Fruit fly (Drosophila melanogaster): Measurements from ENCODE around the gene CG13282.

CG13282 gene

DNA sequence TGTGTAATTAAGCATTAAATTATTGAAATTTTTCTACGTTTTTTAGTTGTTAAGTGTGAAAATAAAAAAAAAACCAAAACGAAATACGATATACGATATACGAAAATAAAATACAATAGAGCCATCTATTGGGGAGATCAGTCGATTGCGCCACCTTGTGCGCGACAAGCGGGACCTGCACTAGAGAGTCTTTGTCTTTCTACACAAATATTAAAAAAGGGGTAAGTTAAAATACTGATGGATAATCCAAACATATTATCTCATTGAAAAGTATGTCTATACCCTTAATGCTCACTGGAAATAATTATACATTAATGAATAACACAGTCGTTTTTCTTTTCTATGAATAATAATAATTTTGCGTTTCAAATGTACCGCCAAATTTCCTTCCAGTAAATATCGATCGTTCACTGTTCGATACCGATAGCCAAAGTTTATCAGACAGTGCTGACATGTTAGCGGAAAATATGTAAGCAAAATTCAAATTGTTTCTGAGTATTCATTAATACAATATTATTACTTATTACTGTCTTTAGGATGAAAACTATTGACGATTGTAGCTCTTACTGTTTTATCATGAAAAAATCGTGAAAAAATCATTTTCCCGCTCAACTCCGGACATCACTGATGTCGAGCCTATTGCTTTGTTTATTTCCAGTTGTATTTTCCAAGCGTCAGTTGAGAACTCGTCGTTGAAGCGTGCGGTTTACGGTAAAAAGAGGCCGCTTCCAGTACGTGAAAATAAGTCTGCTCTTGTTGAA, 18.1 kb downstream of the CG13282 start, which contains the start of gene mdy (continued):
- 0 out of 3 replicates have a peak, but pooled peaks have one; percentile 33 for TF ChIP-seq vnd (GFP tag; IDR thresholded peaks at IDR 0.05; ENCODE audit: partially characterized antibody)
- no peak for TF ChIP-seq CkIIα-i1 (GFP tag; IDR thresholded peaks at IDR 0.05)
- TF ChIP-seq Chrac-16 (GFP tag; optimal IDR thresholded peaks at IDR 0.05) = peak; percentile 69
- TF ChIP-seq bigmax (GFP tag; optimal IDR thresholded peaks at IDR 0.05) = no peak
- peak; percentile 33; the same call in 1 of the 2 replicates for TF ChIP-seq CG8765 (GFP tag; IDR thresholded peaks at IDR 0.05)
- no peak for TF ChIP-seq nerfin-1 (tag; optimal IDR thresholded peaks at IDR 0.05)
- no peak for TF ChIP-seq Fer1 (GFP tag; optimal IDR thresholded peaks at IDR 0.05)
- TF ChIP-seq row (GFP tag; IDR thresholded peaks at IDR 0.05) = peak; percentile 89
- no peak for TF ChIP-seq hth (optimal IDR thresholded peaks at IDR 0.05)
- peak; percentile 8 for TF ChIP-seq kni (GFP tag; optimal IDR thresholded peaks at IDR 0.05)
- no peak for TF ChIP-seq Dfd (GFP tag; optimal IDR thresholded peaks at IDR 0.05)
- TF ChIP-seq CG4854 (GFP tag; optimal IDR thresholded peaks at IDR 0.05) = no peak
- peak; percentile 44 for TF ChIP-seq CG1602 (GFP tag; optimal IDR thresholded peaks at IDR 0.05)
- peak; percentile 47; the same call in 1 of the 3 replicates for TF ChIP-seq Mrtf (GFP tag; IDR thresholded peaks at IDR 0.05)
- no peak for TF ChIP-seq Mes4 (GFP tag; optimal IDR thresholded peaks at IDR 0.05)
- TF ChIP-seq Dip3 (GFP tag; optimal IDR thresholded peaks at IDR 0.05) = peak; percentile 0
- TF ChIP-seq jing (GFP tag; optimal IDR thresholded peaks at IDR 0.05) = no peak
- peak; percentile 12 for TF ChIP-seq fd96Cb (tag; optimal IDR thresholded peaks at IDR 0.05)
- peak; percentile 46; the same call in 1 of the 3 replicates for TF ChIP-seq CG6175 (GFP tag; IDR thresholded peaks at IDR 0.05)
- TF ChIP-seq CG2889 (GFP tag; IDR thresholded peaks at IDR 0.05) = no peak
- TF ChIP-seq CG1233 (GFP tag; optimal IDR thresholded peaks at IDR 0.05) = peak; percentile 2
- peak; percentile 45; the same call in 1 of the 2 replicates for TF ChIP-seq CG32772 (GFP tag; IDR thresholded peaks at IDR 0.05)
- TF ChIP-seq Rfx (GFP tag; IDR thresholded peaks at IDR 0.05) = peak; percentile 65
- peak; percentile 56 for TF ChIP-seq CG12769 (tag; optimal IDR thresholded peaks at IDR 0.05)
- peak; percentile 40 for TF ChIP-seq Ada2b (GFP tag; IDR thresholded peaks at IDR 0.05)
- TF ChIP-seq Dad (GFP tag; optimal IDR thresholded peaks at IDR 0.05) = no peak
- TF ChIP-seq sima (GFP tag; optimal IDR thresholded peaks at IDR 0.05) = no peak
- TF ChIP-seq CG15479 (GFP tag; optimal IDR thresholded peaks at IDR 0.05) = no peak
- TF ChIP-seq slbo (GFP tag; IDR thresholded peaks at IDR 0.05) = peak; percentile 67
- TF ChIP-seq Ravus (GFP tag; IDR thresholded peaks at IDR 0.05) = no peak
- peak; percentile 97 for TF ChIP-seq Kr (GFP tag; optimal IDR thresholded peaks at IDR 0.05)
- peak; percentile 69 for TF ChIP-seq Hsf (GFP tag; optimal IDR thresholded peaks at IDR 0.05)
- peak; percentile 13 for TF ChIP-seq CG12744 (GFP tag; optimal IDR thresholded peaks at IDR 0.05)
- peak; percentile 63 for TF ChIP-seq CG9932 (GFP tag; IDR thresholded peaks at IDR 0.05)
- TF ChIP-seq CG4820 (GFP tag; optimal IDR thresholded peaks at IDR 0.05) = peak; percentile 43
- TF ChIP-seq CG4328 (GFP tag; optimal IDR thresholded peaks at IDR 0.05) = peak; percentile 0
- no peak for TF ChIP-seq sim (GFP tag; IDR thresholded peaks at IDR 0.05)
- no peak for TF ChIP-seq ato (GFP tag; IDR thresholded peaks at IDR 0.05; ENCODE audit: partially characterized antibody)
- peak; percentile 52 for TF ChIP-seq onecut (GFP tag; IDR thresholded peaks at IDR 0.05)
- peak; percentile 55; the same call in 1 of the 2 replicates for TF ChIP-seq unc-4 (GFP tag; IDR thresholded peaks at IDR 0.05; ENCODE audit: partially characterized antibody)
- TF ChIP-seq CG18619 (GFP tag; optimal IDR thresholded peaks at IDR 0.05) = peak; percentile 34
- TF ChIP-seq NK7.1 (GFP tag; optimal IDR thresholded peaks at IDR 0.05) = no peak
- peak; percentile 5 for TF ChIP-seq CG5180 (GFP tag; optimal IDR thresholded peaks at IDR 0.05)
- TF ChIP-seq slp2 (GFP tag; optimal IDR thresholded peaks at IDR 0.05) = peak; percentile 30
- peak; percentile 9 for TF ChIP-seq CG4282 (GFP tag; optimal IDR thresholded peaks at IDR 0.05)
- TF ChIP-seq chinmo (GFP tag; IDR thresholded peaks at IDR 0.05; ENCODE audit: partially characterized antibody) = 0 out of 4 replicates have a peak, but pooled peaks have one; percentile 34
- peak; percentile 52 for TF ChIP-seq CG8388 (GFP tag; optimal IDR thresholded peaks at IDR 0.05)
- peak; percentile 63 for TF ChIP-seq grau (tag; optimal IDR thresholded peaks at IDR 0.05)
- TF ChIP-seq Hmx (GFP tag; optimal IDR thresholded peaks at IDR 0.05) = no peak
- TF ChIP-seq Atf-2 (GFP tag; optimal IDR thresholded peaks at IDR 0.05) = peak; percentile 41
